Fruit fly (Drosophila melanogaster) whole organism, wandering third instar larva: ENCODE measurements around the gene CG13949.

Experiments used
- Hr78 ChIP-seq: fragments of >200 bp; optimal IDR thresholded peaks from 2 replicates; lab custom pipeline; 2017; ENCODE audit warnings: missing biosample characterization, missing genetic modification characterization
- br ChIP-seq: fragments of 200-800 bp; sonication (Bioruptor generic); optimal IDR thresholded peaks from 2 replicates; lab custom pipeline; 2016; ENCODE audit warnings: missing biosample characterization, missing genetic modification characterization
- psq ChIP-seq: fragments of 200-800 bp; sonication (Bioruptor generic); optimal IDR thresholded peaks from 3 replicates; lab custom pipeline; 2017; ENCODE audit warnings: missing biosample characterization, mild to moderate bottlenecking, missing genetic modification characterization, moderate library complexity

- TF ChIP-seq psq (GFP tag; lab: Kevin White, UChicago): peak; percentile 12
- TF ChIP-seq Hr78: no peak
- TF ChIP-seq br (GFP tag; lab: Kevin White, UChicago): no peak
Measured at dm6 chr2L:855052-855547, at the start of gene CG13949.
